Worm (Caenorhabditis elegans) whole organism, L4 larva: ENCODE data around the gene chk-2.

Experiments used
- lsy-2 ChIP-seq, 2 experiments: fragments of 150-350 bp in 1 of 2; sonication (generic microtip) in 1 of 2; optimal IDR thresholded peaks; 2 replicates each; lab custom pipeline; 2014 to 2017; ENCODE audit warnings: missing biosample characterization in 2 of 2, missing genetic modification characterization in 2 of 2
- nhr-76 ChIP-seq: fragments of 150-350 bp; optimal IDR thresholded peaks from 2 replicates; lab custom pipeline; 2014; ENCODE audit warnings: missing biosample characterization, missing genetic modification characterization

ce11 chrV:19905988-19906387, 9.8 kb downstream of the chk-2 start:
- TF ChIP-seq nhr-76 (tag; lab: Kevin White, UChicago), result no peak
- TF ChIP-seq lsy-2 (tag; optimal IDR thresholded peaks at IDR 0.05; lab: Kevin White, UChicago), result no peak
